Worm (Caenorhabditis elegans): Measurements from ENCODE around the gene W02C12.2.

Gene W02C12.2

ce11 chrIV:4028177-4028576 is 20.4 kb upstream of the W02C12.2 start (continued):
- TF ChIP-seq F44E2.7 (GFP tag; IDR thresholded peaks at IDR 0.05), result 0 out of 2 replicates have a peak, but pooled peaks have one; percentile 36
- TF ChIP-seq tag-97 (GFP tag; IDR thresholded peaks at IDR 0.05), result no peak
- no peak for TF ChIP-seq ama-1 (optimal IDR thresholded peaks at IDR 0.05)
- peak; percentile 8 for TF ChIP-seq pqm-1 (tag; optimal IDR thresholded peaks at IDR 0.05)
- no peak for TF ChIP-seq F49E8.2 (tag; optimal IDR thresholded peaks at IDR 0.05; ENCODE audit: borderline replicate concordance)
- peak; percentile 83 to 90 for TF ChIP-seq mdl-1 (tag; optimal IDR thresholded peaks at IDR 0.05)
- peak; percentile 19 for TF ChIP-seq ceh-28 (tag; optimal IDR thresholded peaks at IDR 0.05)
- TF ChIP-seq R02D3.7 (tag; optimal IDR thresholded peaks at IDR 0.05), result no peak
- no peak for TF ChIP-seq madf-5 (GFP tag; IDR thresholded peaks at IDR 0.05)
- TF ChIP-seq daf-12 (tag; optimal IDR thresholded peaks at IDR 0.05), result no peak
- peak; percentile 47; the same call in 1 of the 2 replicates for TF ChIP-seq ceh-20 (GFP tag; IDR thresholded peaks at IDR 0.05)
- no peak for TF ChIP-seq aly-2 (tag; optimal IDR thresholded peaks at IDR 0.05)
- TF ChIP-seq F37D6.2 (tag; optimal IDR thresholded peaks at IDR 0.05), result no peak
- TF ChIP-seq set-16 (GFP tag; IDR thresholded peaks at IDR 0.05), result peak; percentile 99
- TF ChIP-seq lsy-2 (tag; optimal IDR thresholded peaks at IDR 0.05), result peak in 1 of 2 experiments; percentile 48
- 0 out of 2 replicates have a peak, but pooled peaks have one; percentile 33 for TF ChIP-seq zfp-3 (GFP tag; conservative IDR thresholded peaks at IDR 0.05)
- TF ChIP-seq arid-1 (GFP tag; conservative IDR thresholded peaks at IDR 0.05), result 0 out of 2 replicates have a peak, but pooled peaks have one; percentile 35
- TF ChIP-seq zfp-2 (tag; optimal IDR thresholded peaks at IDR 0.05), result no peak
- TF ChIP-seq mes-2 (tag; optimal IDR thresholded peaks at IDR 0.05; ENCODE audit: poor library complexity, severe bottlenecking), result no peak
- TF ChIP-seq Y75B8A.6 (GFP tag; IDR thresholded peaks at IDR 0.05), result no peak
- TF ChIP-seq nhr-48 (tag; optimal IDR thresholded peaks at IDR 0.05), result peak; percentile 63

ce11 chrIV:4027106-4027888 is 19.5 kb upstream of the W02C12.2 start:
- TF ChIP-seq lin-15B (tag; optimal IDR thresholded peaks at IDR 0.05), result no peak
- TF ChIP-seq rbr-2 (tag; optimal IDR thresholded peaks at IDR 0.05), result no peak
- no peak for TF ChIP-seq ztf-7 (tag; optimal IDR thresholded peaks at IDR 0.05)
- TF ChIP-seq F10B5.3 (tag; optimal IDR thresholded peaks at IDR 0.05), result no peak
- peak; percentile 82 for TF ChIP-seq nhr-28 (tag; optimal IDR thresholded peaks at IDR 0.05)
- no peak for TF ChIP-seq ctbp-1 (GFP tag; IDR thresholded peaks at IDR 0.05)
- no peak for TF ChIP-seq ceh-62 (tag; optimal IDR thresholded peaks at IDR 0.05)
- TF ChIP-seq attf-4 (tag; optimal IDR thresholded peaks at IDR 0.05), result no peak
- TF ChIP-seq daf-16 (GFP tag; optimal IDR thresholded peaks at IDR 0.05), result peak in 1 of 2 experiments; percentile 20
- peak; percentile 57 for TF ChIP-seq daf-16 (tag; optimal IDR thresholded peaks at IDR 0.05)
- TF ChIP-seq madf-9 (GFP tag; conservative IDR thresholded peaks at IDR 0.05), result no peak
- peak; percentile 13 for TF ChIP-seq mes-2 (tag; optimal IDR thresholded peaks at IDR 0.05; ENCODE audit: poor library complexity, severe bottlenecking)
- no peak for TF ChIP-seq zip-2 (tag; optimal IDR thresholded peaks at IDR 0.05)
- TF ChIP-seq mdt-29 (GFP tag; IDR thresholded peaks at IDR 0.05), result no peak
- TF ChIP-seq lin-39 (tag; optimal IDR thresholded peaks at IDR 0.05), result no peak
- TF ChIP-seq dpl-1 (GFP tag; optimal IDR thresholded peaks at IDR 0.05), result no peak
- no peak for TF ChIP-seq nhr-25 (tag; optimal IDR thresholded peaks at IDR 0.05; ENCODE audit: borderline replicate concordance, insufficient read depth)
- no peak for TF ChIP-seq lin-38 (GFP tag; IDR thresholded peaks at IDR 0.05)
- peak; percentile 54 for TF ChIP-seq hlh-11 (tag; optimal IDR thresholded peaks at IDR 0.05)
- TF ChIP-seq lim-7 (GFP tag; IDR thresholded peaks at IDR 0.05), result no peak
- TF ChIP-seq snpc-1.2 (GFP tag; IDR thresholded peaks at IDR 0.05), result no peak
- TF ChIP-seq zip-11 (GFP tag; IDR thresholded peaks at IDR 0.05), result no peak
- no peak for TF ChIP-seq hlh-30 (tag; optimal IDR thresholded peaks at IDR 0.05; ENCODE audit: insufficient read depth)
- peak in 1 of 2 experiments; percentile 3 for TF ChIP-seq unc-62 (GFP tag; optimal IDR thresholded peaks at IDR 0.05 in 1 of 2)
- no peak for TF ChIP-seq unc-62 (tag; optimal IDR thresholded peaks at IDR 0.05)
- TF ChIP-seq nhr-77 (tag; optimal IDR thresholded peaks at IDR 0.05), result no peak
- no peak for TF ChIP-seq spr-3 (GFP tag; optimal IDR thresholded peaks at IDR 0.05)
- TF ChIP-seq egl-27 (tag; optimal IDR thresholded peaks at IDR 0.05), result no peak
- TF ChIP-seq zfp-3 (GFP tag; conservative IDR thresholded peaks at IDR 0.05), result no peak
- TF ChIP-seq ceh-32 (tag; optimal IDR thresholded peaks at IDR 0.05; ENCODE audit: poor library complexity), result no peak
- peak; percentile 90 for TF ChIP-seq aha-1 (tag)
